Worm (Caenorhabditis elegans) whole organism, L4/young adult: ENCODE results near the gene C33F10.12.

Experiments used
- W03F9.2 ChIP-seq: fragments of 150-350 bp; optimal IDR thresholded peaks from 2 replicates; lab custom pipeline; 2014; ENCODE audit warnings: missing biosample characterization, missing genetic modification characterization
- him-1 ChIP-seq: sonication (generic microtip); optimal IDR thresholded peaks from 2 replicates; lab custom pipeline; 2016; ENCODE audit warnings: missing genotype, missing genetic modification reagents, missing genetic modification characterization, missing compliant biosample characterization

DNA sequence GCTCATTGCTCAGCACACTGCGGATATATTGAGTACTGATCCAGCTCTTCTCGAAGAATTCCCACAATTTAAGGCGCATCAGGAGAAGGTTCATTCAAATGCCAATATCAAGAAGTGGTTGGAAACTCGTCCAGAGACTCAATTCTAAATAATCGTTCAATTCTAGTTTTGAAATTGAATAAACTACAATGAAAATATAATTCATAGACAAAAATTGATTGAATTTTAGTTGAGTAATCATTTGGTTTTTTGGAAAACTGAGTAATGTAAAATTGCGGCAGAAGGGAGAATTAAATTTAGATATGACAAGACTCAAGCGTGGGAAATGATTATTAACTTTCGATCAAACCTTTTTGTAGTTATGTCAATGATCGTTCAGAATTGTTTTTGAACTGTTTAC, 46.8 kb upstream of the C33F10.12 start:
- TF ChIP-seq him-1 (tag; lab: Kevin White, UChicago): no peak
- no peak for TF ChIP-seq W03F9.2 (tag; lab: Kevin White, UChicago)
